Fruit fly (Drosophila melanogaster) whole organism, prepupa: ENCODE results near the gene CG43759.

Experiments
- CG10631 ChIP-seq: fragments of 200-800 bp; sonication (Bioruptor generic); optimal IDR thresholded peaks from 2 replicates; lab custom pipeline; 2016; ENCODE audit warnings: missing biosample characterization, missing genetic modification characterization
- CG11762 ChIP-seq: fragments of 200-800 bp; sonication (Bioruptor generic); optimal IDR thresholded peaks from 3 replicates; lab custom pipeline; 2016; ENCODE audit warnings: missing biosample characterization, missing genetic modification characterization; ENCODE audit not compliant: insufficient read depth
- CG11902 ChIP-seq: fragments of 200-800 bp; sonication (Bioruptor generic); optimal IDR thresholded peaks from 3 replicates; lab custom pipeline; 2016; ENCODE audit warnings: missing biosample characterization, missing genetic modification characterization
- CG1621 ChIP-seq: fragments of 200-800 bp; sonication (Bioruptor generic); optimal IDR thresholded peaks from 3 replicates; lab custom pipeline; 2018; ENCODE audit warnings: missing biosample characterization, mild to moderate bottlenecking, missing genetic modification characterization
- CG16779 ChIP-seq: fragments of 200-800 bp; sonication (Bioruptor generic); optimal IDR thresholded peaks from 3 replicates; lab custom pipeline; 2017; ENCODE audit warnings: missing biosample characterization, mild to moderate bottlenecking, missing genetic modification characterization
- CG3032 ChIP-seq: fragments of 200-800 bp; optimal IDR thresholded peaks from 2 replicates; lab custom pipeline; 2019; ENCODE audit warnings: missing biosample characterization, mild to moderate bottlenecking, missing genetic modification characterization, moderate library complexity
- CG31627 ChIP-seq: fragments of 200-800 bp; sonication (Bioruptor generic); optimal IDR thresholded peaks from 3 replicates; lab custom pipeline; 2016; ENCODE audit warnings: missing biosample characterization, missing genetic modification characterization
- CG32006 ChIP-seq: fragments of 200-800 bp; sonication (Bioruptor generic); optimal IDR thresholded peaks from 3 replicates; lab custom pipeline; 2017; ENCODE audit warnings: missing biosample characterization, mild to moderate bottlenecking, missing genetic modification characterization
- CG3919 ChIP-seq: fragments of 200-800 bp; sonication (Bioruptor generic); optimal IDR thresholded peaks from 3 replicates; lab custom pipeline; 2016; ENCODE audit warnings: missing biosample characterization, missing genetic modification characterization
- CG4318 ChIP-seq: fragments of 200-800 bp; sonication (Bioruptor generic); optimal IDR thresholded peaks from 3 replicates; lab custom pipeline; 2017; ENCODE audit warnings: missing biosample characterization, mild to moderate bottlenecking, missing genetic modification characterization
- CG6163 ChIP-seq: fragments of 200-800 bp; sonication (Bioruptor generic); IDR thresholded peaks from 3 replicates; pipeline ENCODE4 v1.3.6; 2022; ENCODE audit warnings: missing biosample characterization, missing genetic modification characterization
- CG6276 ChIP-seq: fragments of 200-800 bp; sonication (Bioruptor generic); optimal IDR thresholded peaks from 2 replicates; lab custom pipeline; 2017; ENCODE audit warnings: missing biosample characterization, mild to moderate bottlenecking, missing genetic modification characterization
- CG6792 ChIP-seq: fragments of 200-800 bp; sonication (Bioruptor generic); optimal IDR thresholded peaks from 3 replicates; lab custom pipeline; 2016; ENCODE audit warnings: missing biosample characterization, missing genetic modification characterization
- CG6808 ChIP-seq: fragments of 200-800 bp; sonication (Bioruptor generic); optimal IDR thresholded peaks from 3 replicates; lab custom pipeline; 2017; ENCODE audit warnings: missing biosample characterization, missing genetic modification characterization, mild to moderate bottlenecking, moderate library complexity, missing genetic modification reagents
- CG6854 ChIP-seq: fragments of 200-800 bp; sonication (Bioruptor generic); optimal IDR thresholded peaks from 2 replicates; lab custom pipeline; 2017; ENCODE audit warnings: missing biosample characterization, mild to moderate bottlenecking, missing genetic modification characterization
- CG7368 ChIP-seq: fragments of 200-800 bp; sonication (Bioruptor generic); optimal IDR thresholded peaks from 3 replicates; lab custom pipeline; 2016; ENCODE audit warnings: missing biosample characterization, missing genetic modification characterization
- CG8119 ChIP-seq: fragments of 200-800 bp; sonication (Bioruptor generic); IDR thresholded peaks from 3 replicates; pipeline ENCODE4 v1.3.6; 2022; ENCODE audit warnings: missing biosample characterization, missing genetic modification characterization
- CG8319 ChIP-seq: fragments of 200-800 bp; sonication (Bioruptor generic); optimal IDR thresholded peaks from 3 replicates; lab custom pipeline; 2016; ENCODE audit warnings: missing biosample characterization, missing genetic modification characterization
- CG8632 ChIP-seq: fragments of 200-800 bp; sonication (Bioruptor generic); optimal IDR thresholded peaks from 3 replicates; lab custom pipeline; 2016; ENCODE audit warnings: missing biosample characterization, missing genetic modification characterization
- CG9139 ChIP-seq: fragments of 200-800 bp; sonication (Bioruptor generic); optimal IDR thresholded peaks from 3 replicates; lab custom pipeline; 2017; ENCODE audit warnings: missing biosample characterization, mild to moderate bottlenecking, missing genetic modification characterization
- Eip93F ChIP-seq: fragments of 200-800 bp; sonication (Bioruptor generic); optimal IDR thresholded peaks from 2 replicates; lab custom pipeline; 2016; ENCODE audit warnings: missing biosample characterization, mild to moderate bottlenecking, missing genetic modification characterization
- Ets21C ChIP-seq: fragments of 200-800 bp; sonication (Bioruptor generic); optimal IDR thresholded peaks from 3 replicates; lab custom pipeline; 2016; ENCODE audit warnings: missing biosample characterization, missing genetic modification characterization
- Ets96B ChIP-seq: fragments of 200-800 bp; optimal IDR thresholded peaks from 2 replicates; lab custom pipeline; 2019; ENCODE audit warnings: missing biosample characterization, mild to moderate bottlenecking, missing genetic modification characterization, moderate library complexity
- Gug ChIP-seq: fragments of 200-800 bp; sonication (Bioruptor generic); IDR thresholded peaks from 2 replicates; pipeline ENCODE4 v1.3.6; 2022; ENCODE audit warnings: missing biosample characterization, missing genetic modification characterization
- Hr38 ChIP-seq: sonication (Bioruptor generic); optimal IDR thresholded peaks from 2 replicates; lab custom pipeline; 2016; ENCODE audit warnings: missing biosample characterization, missing genetic modification characterization
- Hr39 ChIP-seq: fragments of 200-800 bp; sonication (Bioruptor generic); optimal IDR thresholded peaks from 2 replicates; lab custom pipeline; 2016; ENCODE audit warnings: missing biosample characterization, missing genetic modification characterization
- Hr4 ChIP-seq: fragments of 200-800 bp; sonication (Bioruptor generic); optimal IDR thresholded peaks from 3 replicates; lab custom pipeline; 2016; ENCODE audit warnings: missing biosample characterization, missing genetic modification characterization
- Lpt ChIP-seq: fragments of 200-800 bp; sonication (Bioruptor generic); optimal IDR thresholded peaks from 3 replicates; lab custom pipeline; 2016; ENCODE audit warnings: missing biosample characterization, missing genetic modification characterization
- Met ChIP-seq: fragments of 200-800 bp; sonication (Bioruptor generic); optimal IDR thresholded peaks from 3 replicates; lab custom pipeline; 2016; ENCODE audit warnings: missing biosample characterization, missing genetic modification characterization
- OdsH ChIP-seq: fragments of 200-800 bp; sonication (Bioruptor generic); optimal IDR thresholded peaks from 3 replicates; lab custom pipeline; 2016; ENCODE audit warnings: missing biosample characterization, missing genetic modification characterization
- Sox14 ChIP-seq: fragments of 200-800 bp; sonication (Bioruptor generic); optimal IDR thresholded peaks from 3 replicates; lab custom pipeline; 2016; ENCODE audit warnings: missing biosample characterization, missing genetic modification characterization
- Sox15 ChIP-seq: fragments of 200-800 bp; sonication (Bioruptor generic); optimal IDR thresholded peaks from 3 replicates; lab custom pipeline; 2016; ENCODE audit warnings: missing biosample characterization, missing genetic modification characterization
- achi ChIP-seq: fragments of 200-800 bp; sonication (Bioruptor generic); optimal IDR thresholded peaks from 3 replicates; lab custom pipeline; 2016; ENCODE audit warnings: missing biosample characterization, missing genetic modification characterization
- acj6 ChIP-seq: fragments of 200-800 bp; sonication (Bioruptor generic); optimal IDR thresholded peaks from 3 replicates; lab custom pipeline; 2016; ENCODE audit warnings: missing biosample characterization, missing genetic modification characterization
- dac ChIP-seq: fragments of 200-800 bp; sonication (Bioruptor generic); optimal IDR thresholded peaks from 2 replicates; lab custom pipeline; 2017; ENCODE audit warnings: missing biosample characterization, mild to moderate bottlenecking, missing genetic modification characterization
- eg ChIP-seq: fragments of 200-800 bp; sonication (Bioruptor generic); IDR thresholded peaks from 3 replicates; pipeline ENCODE4 v1.3.6; 2022; ENCODE audit warnings: missing biosample characterization, missing genetic modification characterization
- esn ChIP-seq: fragments of 200-800 bp; sonication (Bioruptor generic); optimal IDR thresholded peaks from 2 replicates; lab custom pipeline; 2016; ENCODE audit warnings: missing biosample characterization, mild to moderate bottlenecking, missing genetic modification characterization, moderate library complexity
- lz ChIP-seq: fragments of 200-800 bp; sonication (Bioruptor generic); optimal IDR thresholded peaks from 3 replicates; lab custom pipeline; 2016; ENCODE audit warnings: missing biosample characterization, missing genetic modification characterization
- net ChIP-seq: fragments of 200-800 bp; sonication (Bioruptor generic); optimal IDR thresholded peaks from 3 replicates; lab custom pipeline; 2016; ENCODE audit warnings: missing biosample characterization, missing genetic modification characterization
- pdm3 ChIP-seq: fragments of 200-800 bp; sonication (Bioruptor generic); optimal IDR thresholded peaks from 3 replicates; lab custom pipeline; 2016; ENCODE audit warnings: missing biosample characterization, missing genetic modification characterization
- salr ChIP-seq, 2 experiments: fragments of 200-800 bp; sonication (Bioruptor generic); optimal IDR thresholded peaks; 3 replicates each; lab custom pipeline; 2016 to 2018; ENCODE audit warnings: missing biosample characterization in 2 of 2, missing genetic modification characterization in 2 of 2, mild to moderate bottlenecking in 1 of 2
- spab ChIP-seq: fragments of 200-800 bp; sonication (Bioruptor generic); optimal IDR thresholded peaks from 2 replicates; lab custom pipeline; 2017; ENCODE audit warnings: missing biosample characterization, mild to moderate bottlenecking, missing genetic modification characterization, missing genetic modification reagents
- ss ChIP-seq, 2 experiments: fragments of 200-800 bp; sonication (Bioruptor generic); optimal IDR thresholded peaks; 2 replicates in 1 of 2; 3 replicates in 1 of 2; lab custom pipeline; 2017 to 2018; ENCODE audit warnings: mild to moderate bottlenecking in 2 of 2, missing biosample characterization in 2 of 2, missing genetic modification characterization in 2 of 2, moderate library complexity in 1 of 2
- svp ChIP-seq: fragments of 200-800 bp; sonication (Bioruptor generic); peaks from one replicate; lab custom pipeline; 2016; ENCODE audit warnings: missing biosample characterization, missing genetic modification characterization
- topi ChIP-seq: fragments of 200-800 bp; sonication (Bioruptor generic); optimal IDR thresholded peaks from 3 replicates; lab custom pipeline; 2016; ENCODE audit warnings: missing biosample characterization, missing genetic modification characterization
- vri ChIP-seq: fragments of 200-800 bp; sonication (Bioruptor generic); optimal IDR thresholded peaks from 3 replicates; lab custom pipeline; 2016; ENCODE audit warnings: missing biosample characterization, mild to moderate bottlenecking, missing genetic modification characterization

CG43759 gene

DNA sequence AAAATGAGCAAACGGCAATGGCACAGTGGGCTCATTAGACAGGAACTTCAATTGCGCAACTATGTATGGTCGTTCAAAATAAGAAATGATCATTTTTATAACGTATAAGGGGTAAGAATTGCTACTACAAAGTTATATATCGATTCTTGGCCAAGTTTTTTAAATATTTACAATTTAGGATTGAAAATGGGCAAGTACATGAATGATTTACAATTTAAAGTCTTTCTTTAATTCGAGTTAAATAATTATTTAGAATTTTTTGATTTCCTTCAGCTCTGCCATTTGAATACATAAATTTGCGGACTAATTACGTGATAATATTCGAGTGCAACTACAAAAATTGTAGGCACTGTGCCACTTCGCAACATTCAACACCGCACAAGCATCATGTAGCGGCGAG, 5.4 kb upstream of the CG43759 start (continued):
- TF ChIP-seq CG1621 = peak; percentile 8
- peak; percentile 17 for TF ChIP-seq vri
- TF ChIP-seq CG4318 (GFP tag; lab: Kevin White, UChicago) = peak; percentile 79
- peak; percentile 88 for TF ChIP-seq svp (GFP tag; lab: Kevin White, UChicago)
- peak; percentile 70 for TF ChIP-seq spab (GFP tag; lab: Kevin White, UChicago)
- TF ChIP-seq achi (GFP tag; lab: Kevin White, UChicago) = peak; percentile 74
- peak; percentile 76 for TF ChIP-seq topi
- TF ChIP-seq OdsH (GFP tag; lab: Kevin White, UChicago) = peak; percentile 74
- TF ChIP-seq CG8319 (GFP tag; lab: Kevin White, UChicago) = no peak
- TF ChIP-seq esn (GFP tag; lab: Kevin White, UChicago) = peak; percentile 79
- TF ChIP-seq dac (GFP tag; lab: Kevin White, UChicago) = peak; percentile 62
- peak; percentile 68 for TF ChIP-seq CG3032 (tag; lab: Kevin White, UChicago)
- peak; percentile 68 for TF ChIP-seq Sox14 (GFP tag; lab: Kevin White, UChicago)
- TF ChIP-seq Gug = peak; percentile 36; the same call in 1 of the 2 replicates
- peak; percentile 68 for TF ChIP-seq CG8632 (GFP tag; lab: Kevin White, UChicago)
- no peak for TF ChIP-seq Hr38 (GFP tag; lab: Kevin White, UChicago)
- TF ChIP-seq CG6276 = peak; percentile 74
- TF ChIP-seq CG11902 (GFP tag; lab: Kevin White, UChicago) = peak; percentile 4
- TF ChIP-seq Ets21C (GFP tag; lab: Kevin White, UChicago) = peak; percentile 39
- TF ChIP-seq lz (GFP tag; lab: Kevin White, UChicago) = peak; percentile 72
- peak; percentile 44 for TF ChIP-seq CG31627 (GFP tag; lab: Kevin White, UChicago)
- peak; percentile 14 for TF ChIP-seq CG7368 (GFP tag; lab: Kevin White, UChicago)

DNA sequence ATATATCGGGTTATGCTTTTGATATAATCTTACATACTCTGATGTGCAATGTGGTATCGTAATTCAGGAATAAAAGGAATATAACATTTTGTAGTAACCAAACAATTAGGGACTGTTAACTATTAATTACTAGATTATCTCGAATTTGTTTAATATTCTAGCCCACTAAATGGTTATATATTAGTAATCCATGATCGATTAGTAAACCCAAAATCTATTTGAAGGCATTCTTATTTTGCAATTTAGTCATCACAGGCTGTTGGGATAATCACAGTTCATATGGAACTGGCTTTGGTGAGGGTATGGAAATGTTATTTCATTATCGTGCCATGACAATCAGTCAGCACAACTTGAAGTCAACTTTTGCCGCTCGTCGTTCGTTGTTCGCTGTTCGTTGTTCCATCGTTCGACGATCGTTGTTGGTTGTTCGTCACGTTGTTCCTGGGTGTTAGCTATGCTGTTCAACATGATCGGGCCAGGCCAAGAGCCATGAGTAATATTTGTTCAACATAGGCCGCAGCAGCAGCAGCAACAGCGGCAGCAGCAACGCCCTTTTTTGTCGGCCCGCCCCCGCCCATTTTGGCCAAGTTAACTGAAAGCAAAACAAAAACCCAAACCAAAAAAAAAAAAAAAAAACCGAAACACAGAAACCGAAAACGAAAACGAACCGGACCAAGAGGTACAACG, 4.3 kb upstream of the CG43759 start:
- peak; percentile 12 for TF ChIP-seq CG32006 (GFP tag; lab: Kevin White, UChicago)
- no peak for TF ChIP-seq CG6854 (GFP tag; lab: Kevin White, UChicago)
- TF ChIP-seq CG11902 (GFP tag; lab: Kevin White, UChicago) = no peak
- no peak for TF ChIP-seq CG6276
- TF ChIP-seq Ets96B = no peak
- TF ChIP-seq salr (GFP tag; optimal IDR thresholded peaks at IDR 0.05; lab: Kevin White, UChicago) = no peak
- no peak for TF ChIP-seq CG6792 (GFP tag; lab: Kevin White, UChicago)
- TF ChIP-seq achi (GFP tag; lab: Kevin White, UChicago) = no peak
- TF ChIP-seq CG10631 (GFP tag; lab: Kevin White, UChicago) = peak; percentile 19
- no peak for TF ChIP-seq CG1621
- no peak for TF ChIP-seq CG3919 (GFP tag; lab: Kevin White, UChicago)
- peak; percentile 47; the same call in 2 of the 3 replicates for TF ChIP-seq eg (GFP tag; lab: Robert Waterston, UW)
- peak; percentile 37 for TF ChIP-seq topi
- no peak for TF ChIP-seq ss (GFP tag; optimal IDR thresholded peaks at IDR 0.05; lab: Kevin White, UChicago)
- no peak for TF ChIP-seq CG8632 (GFP tag; lab: Kevin White, UChicago)
- peak; percentile 32 for TF ChIP-seq esn (GFP tag; lab: Kevin White, UChicago)
- TF ChIP-seq CG8319 (GFP tag; lab: Kevin White, UChicago) = no peak
- TF ChIP-seq CG6808 (GFP tag; lab: Kevin White, UChicago) = no peak
- no peak for TF ChIP-seq pdm3 (GFP tag; lab: Kevin White, UChicago)
- no peak for TF ChIP-seq Eip93F (GFP tag; lab: Kevin White, UChicago)
- TF ChIP-seq CG7368 (GFP tag; lab: Kevin White, UChicago) = no peak
- TF ChIP-seq acj6 (GFP tag; lab: Kevin White, UChicago) = no peak
- peak; percentile 4 for TF ChIP-seq Hr4 (GFP tag; lab: Kevin White, UChicago)
- TF ChIP-seq Met (GFP tag; lab: Kevin White, UChicago) = peak; percentile 29
- TF ChIP-seq net (GFP tag; lab: Kevin White, UChicago) = no peak
- TF ChIP-seq dac (GFP tag; lab: Kevin White, UChicago) = no peak
- TF ChIP-seq Sox15 = no peak
- TF ChIP-seq vri = no peak
- TF ChIP-seq CG4318 (GFP tag; lab: Kevin White, UChicago) = no peak
- TF ChIP-seq Hr39 (GFP tag; lab: Kevin White, UChicago) = peak; percentile 21
- TF ChIP-seq svp (GFP tag; lab: Kevin White, UChicago) = peak; percentile 69
- TF ChIP-seq CG11762 (GFP tag; lab: Kevin White, UChicago) = no peak
- no peak for TF ChIP-seq Lpt
- TF ChIP-seq CG8119 (GFP tag; lab: Robert Waterston, UW) = 0 out of 3 replicates have a peak, but pooled peaks have one; percentile 27
- TF ChIP-seq CG9139 = no peak
- peak; percentile 12 for TF ChIP-seq CG31627 (GFP tag; lab: Kevin White, UChicago)
- no peak for TF ChIP-seq CG16779
- TF ChIP-seq CG6163 (GFP tag; lab: Robert Waterston, UW) = peak; percentile 47; the same call in 2 of the 3 replicates
- no peak for TF ChIP-seq Ets21C (GFP tag; lab: Kevin White, UChicago)
